Worm (Caenorhabditis elegans) whole organism, midembryonic: ENCODE data around the gene sel-9.

Experiments
- T22C8.4 ChIP-seq: fragments of 200-800 bp; sonication (Bioruptor generic); IDR thresholded peaks from 2 replicates; pipeline ENCODE4 v1.3.6; 2022; ENCODE audit warnings: missing genetic modification characterization, missing compliant biosample characterization
- cog-1 ChIP-seq: sonication (generic microtip); optimal IDR thresholded peaks from 2 replicates; lab custom pipeline; 2016; ENCODE audit warnings: missing genetic modification characterization, missing compliant biosample characterization
- flt-1 ChIP-seq: fragments of 200-800 bp; sonication (Bioruptor generic); IDR thresholded peaks from 2 replicates; pipeline ENCODE4 v1.3.6; 2022; ENCODE audit warnings: missing genetic modification characterization, missing compliant biosample characterization
- klf-2 ChIP-seq: fragments of 200-800 bp; sonication (Bioruptor generic); conservative IDR thresholded peaks from 2 replicates; pipeline ENCODE4 v1.3.6; 2022; ENCODE audit warnings: missing genetic modification reagents, missing genetic modification characterization, missing compliant biosample characterization
- med-1 ChIP-seq: sonication (generic microtip); optimal IDR thresholded peaks from 2 replicates; lab custom pipeline; 2017; ENCODE audit warnings: missing genetic modification characterization, mild to moderate bottlenecking, missing compliant biosample characterization, antibody characterized with exemption, missing genetic modification reagents; ENCODE audit not compliant: insufficient read depth
- ref-1 ChIP-seq: fragments of 200-800 bp; sonication (Bioruptor generic); conservative IDR thresholded peaks from 2 replicates; pipeline ENCODE4 v1.3.6; 2022; ENCODE audit warnings: missing genetic modification reagents, missing genetic modification characterization, missing compliant biosample characterization
- tab-1 ChIP-seq: fragments of 200-800 bp; sonication (Bioruptor generic); IDR thresholded peaks from 2 replicates; pipeline ENCODE4 v1.3.6; 2022; ENCODE audit warnings: missing genetic modification characterization, missing compliant biosample characterization
- ztf-23 ChIP-seq: fragments of 200-800 bp; sonication (Bioruptor generic); IDR thresholded peaks from 2 replicates; pipeline ENCODE4 v1.3.6; 2022; ENCODE audit warnings: missing genetic modification reagents, missing genetic modification characterization, missing compliant biosample characterization
- ztf-29 ChIP-seq: fragments of 200-800 bp; sonication (Bioruptor generic); IDR thresholded peaks from 2 replicates; pipeline ENCODE4 v1.3.6; 2022; ENCODE audit warnings: missing genetic modification reagents, missing genetic modification characterization, missing compliant biosample characterization

The sel-9 gene

ce11 chrV:8284800-8285199 lies 17.6 kb downstream of the sel-9 start, which contains the start of gene slc-17.5:
Gene slc-17.5 (minus strand): TSS chrV:8284900.
- TF ChIP-seq T22C8.4 (GFP tag; lab: Robert Waterston, UW) (no peak), tab-1 (no peak), klf-2 (GFP tag; lab: Robert Waterston, UW) (no peak), med-1 (GFP tag; lab: Kevin White, UChicago) (no peak), cog-1 (tag; lab: Kevin White, UChicago) (no peak), ref-1 (GFP tag; lab: Robert Waterston, UW) (no peak), flt-1 (no peak), ztf-29 (GFP tag; lab: Robert Waterston, UW) (no peak), ztf-23 (no peak)

ce11 chrV:8282933-8283332 lies 19.4 kb downstream of the sel-9 start:
- TF ChIP-seq T22C8.4 (GFP tag; lab: Robert Waterston, UW): no peak
- TF ChIP-seq ref-1 (GFP tag; lab: Robert Waterston, UW): no peak
- no peak for TF ChIP-seq tab-1
- TF ChIP-seq flt-1: no peak
- no peak for TF ChIP-seq med-1 (GFP tag; lab: Kevin White, UChicago)
- no peak for TF ChIP-seq cog-1 (tag; lab: Kevin White, UChicago)
- no peak for TF ChIP-seq ztf-29 (GFP tag; lab: Robert Waterston, UW)
- TF ChIP-seq klf-2 (GFP tag; lab: Robert Waterston, UW): no peak
- no peak for TF ChIP-seq ztf-23

DNA sequence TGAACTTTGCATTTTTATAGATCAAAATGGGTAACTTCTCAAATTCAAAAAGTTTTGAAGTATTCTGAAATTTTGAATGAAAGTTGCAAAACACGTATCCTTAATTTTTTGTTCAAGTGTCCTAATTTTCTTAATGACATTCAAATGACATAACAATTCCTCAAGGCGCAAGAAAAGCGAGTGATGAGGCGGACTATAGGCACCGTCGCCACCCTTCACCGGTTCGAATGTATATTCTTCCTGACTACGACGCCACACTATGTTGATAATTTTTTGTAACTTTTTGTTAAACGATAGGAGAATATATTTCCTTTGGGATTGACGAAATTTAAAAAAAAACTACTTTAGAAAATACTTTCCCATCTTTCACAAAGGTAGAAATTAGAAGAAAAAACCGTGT lies 20.7 kb downstream of the sel-9 start:
- TF ChIP-seq flt-1: no peak
- no peak for TF ChIP-seq ztf-23
- no peak for TF ChIP-seq ref-1 (GFP tag; lab: Robert Waterston, UW)
- no peak for TF ChIP-seq med-1 (GFP tag; lab: Kevin White, UChicago)
- no peak for TF ChIP-seq tab-1
- TF ChIP-seq cog-1 (tag; lab: Kevin White, UChicago): no peak
- TF ChIP-seq klf-2 (GFP tag; lab: Robert Waterston, UW): no peak
- TF ChIP-seq ztf-29 (GFP tag; lab: Robert Waterston, UW): no peak
- no peak for TF ChIP-seq T22C8.4 (GFP tag; lab: Robert Waterston, UW)

- TF ChIP-seq ref-1 (GFP tag; lab: Robert Waterston, UW) (no peak), tab-1 (no peak), klf-2 (GFP tag; lab: Robert Waterston, UW) (no peak), med-1 (GFP tag; lab: Kevin White, UChicago) (no peak), ztf-29 (GFP tag; lab: Robert Waterston, UW) (no peak), ztf-23 (no peak), cog-1 (tag; lab: Kevin White, UChicago) (no peak), T22C8.4 (GFP tag; lab: Robert Waterston, UW) (no peak), flt-1 (no peak)
Observed at ce11 chrV:8280770-8281169, 21.6 kb downstream of the sel-9 start, which contains the start of gene str-135. Gene str-135 (minus strand): TSS chrV:8280870.

- TF ChIP-seq T22C8.4 (GFP tag; lab: Robert Waterston, UW) (no peak), flt-1 (no peak), cog-1 (tag; lab: Kevin White, UChicago) (no peak), ztf-29 (GFP tag; lab: Robert Waterston, UW) (no peak), klf-2 (GFP tag; lab: Robert Waterston, UW) (no peak), tab-1 (no peak), ztf-23 (no peak), med-1 (GFP tag; lab: Kevin White, UChicago) (no peak), ref-1 (GFP tag; lab: Robert Waterston, UW) (no peak)
Observed at ce11 chrV:8278830-8279229, 23.6 kb downstream of the sel-9 start, which contains the start of gene str-136. Gene str-136 (minus strand): TSS chrV:8278930.

- TF ChIP-seq ztf-23: no peak
- TF ChIP-seq klf-2 (GFP tag; lab: Robert Waterston, UW): no peak
- no peak for TF ChIP-seq ztf-29 (GFP tag; lab: Robert Waterston, UW)
- TF ChIP-seq T22C8.4 (GFP tag; lab: Robert Waterston, UW): no peak
- TF ChIP-seq ref-1 (GFP tag; lab: Robert Waterston, UW): no peak
- no peak for TF ChIP-seq flt-1
- TF ChIP-seq tab-1: no peak
- TF ChIP-seq cog-1 (tag; lab: Kevin White, UChicago): no peak
Observed at ce11 chrV:8271995-8272394, 30.4 kb downstream of the sel-9 start, which contains the start of gene asp-5. Gene asp-5 (plus strand): TSS chrV:8272385.

ce11 chrV:8271395-8271794 lies 31.0 kb downstream of the sel-9 start:
- no peak for TF ChIP-seq T22C8.4 (GFP tag; lab: Robert Waterston, UW)
- no peak for TF ChIP-seq ref-1 (GFP tag; lab: Robert Waterston, UW)
- no peak for TF ChIP-seq klf-2 (GFP tag; lab: Robert Waterston, UW)
- no peak for TF ChIP-seq flt-1
- TF ChIP-seq tab-1: no peak
- TF ChIP-seq ztf-23: no peak
- TF ChIP-seq ztf-29 (GFP tag; lab: Robert Waterston, UW): no peak
- TF ChIP-seq cog-1 (tag; lab: Kevin White, UChicago): no peak
- no peak for TF ChIP-seq med-1 (GFP tag; lab: Kevin White, UChicago)

- no peak for TF ChIP-seq flt-1
- TF ChIP-seq ztf-29 (GFP tag; lab: Robert Waterston, UW): no peak
- no peak for TF ChIP-seq ref-1 (GFP tag; lab: Robert Waterston, UW)
- no peak for TF ChIP-seq cog-1 (tag; lab: Kevin White, UChicago)
- TF ChIP-seq T22C8.4 (GFP tag; lab: Robert Waterston, UW): no peak
- TF ChIP-seq tab-1: no peak
- no peak for TF ChIP-seq klf-2 (GFP tag; lab: Robert Waterston, UW)
- no peak for TF ChIP-seq med-1 (GFP tag; lab: Kevin White, UChicago)
- TF ChIP-seq ztf-23: no peak
Observed at ce11 chrV:8269878-8270277, 32.5 kb downstream of the sel-9 start.

DNA sequence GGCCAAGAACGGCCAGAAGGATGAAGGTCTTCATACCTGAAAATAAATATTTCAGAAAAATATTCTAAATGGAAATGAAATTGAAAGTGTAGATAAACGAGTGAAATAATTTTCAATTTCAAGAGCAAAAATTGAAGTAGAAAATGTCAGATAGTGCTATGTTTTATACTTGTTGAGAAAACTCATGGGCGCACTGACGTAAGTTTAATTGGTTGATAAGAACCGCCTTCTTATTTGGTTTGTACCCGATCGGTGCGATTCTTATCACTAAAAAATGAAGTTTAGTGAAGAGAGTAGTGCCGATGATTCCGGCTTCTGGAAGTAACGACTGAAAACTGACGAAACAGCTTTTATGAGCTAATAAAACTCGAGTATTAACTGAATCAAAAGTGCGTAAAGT lies 33.5 kb downstream of the sel-9 start, which contains the start of the genes asp-6 and asp-12:
Gene asp-6, minus strand, starts transcription at position 36 of the 400 bp plus-strand sequence.
Gene asp-12, plus strand, starts transcription at position 309 of the 400 bp plus-strand sequence.
- TF ChIP-seq ztf-29 (GFP tag; lab: Robert Waterston, UW) (no peak), ztf-23 (no peak), ref-1 (GFP tag; lab: Robert Waterston, UW) (no peak), T22C8.4 (GFP tag; lab: Robert Waterston, UW) (no peak)
